Fruit fly (Drosophila melanogaster) ovary, adult (tissue): ENCODE measurements around the gene IFT54.

Experiments
- CG17801 ChIP-seq: fragments of 200-800 bp; optimal IDR thresholded peaks from 2 replicates; lab custom pipeline; 2019; ENCODE audit warnings: missing biosample characterization, mild to moderate bottlenecking, missing genetic modification characterization, moderate library complexity; ENCODE audit not compliant: partially characterized antibody

IFT54 gene

DNA sequence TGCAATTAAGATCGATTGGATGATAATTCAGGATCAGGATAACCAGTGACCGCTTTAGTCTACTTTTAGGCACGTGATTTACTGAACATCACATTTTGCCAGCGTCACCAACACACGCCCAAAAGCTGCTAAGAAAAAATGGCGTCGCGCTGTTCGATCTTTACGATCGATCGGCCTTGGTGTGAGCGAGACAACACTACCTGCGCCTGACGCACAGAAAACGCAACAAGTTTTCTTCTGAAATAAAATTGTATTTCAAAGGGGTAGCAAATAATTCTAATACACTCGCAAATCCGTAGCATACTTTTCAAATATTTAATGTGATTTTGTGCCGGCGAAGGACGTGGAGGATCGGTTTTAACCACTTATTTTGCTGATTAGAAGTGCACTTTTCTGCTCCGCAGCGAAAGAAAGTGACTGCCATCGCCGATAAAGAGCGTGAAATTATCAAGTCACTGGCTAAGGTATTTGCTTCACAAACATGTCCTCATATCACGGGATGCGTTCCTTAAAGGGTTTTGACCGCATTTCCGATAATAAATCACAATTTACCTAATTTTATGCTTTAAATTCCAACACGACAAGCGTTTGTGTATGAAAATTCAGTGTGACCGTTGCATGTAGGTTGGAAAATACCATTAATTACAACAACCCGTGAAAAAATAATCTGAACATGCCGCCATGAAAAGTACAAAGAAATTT lies 5.9 kb downstream of the IFT54 start:
- no peak for TF ChIP-seq CG17801 (GFP tag; lab: Kevin White, UChicago)

- TF ChIP-seq CG17801 (GFP tag; lab: Kevin White, UChicago) = no peak
Measured at dm6 chr3R:14308801-14309217, 6.6 kb downstream of the IFT54 start, which contains the start of gene Polr2I. Gene Polr2I (plus strand): TSS chr3R:14309089.

DNA sequence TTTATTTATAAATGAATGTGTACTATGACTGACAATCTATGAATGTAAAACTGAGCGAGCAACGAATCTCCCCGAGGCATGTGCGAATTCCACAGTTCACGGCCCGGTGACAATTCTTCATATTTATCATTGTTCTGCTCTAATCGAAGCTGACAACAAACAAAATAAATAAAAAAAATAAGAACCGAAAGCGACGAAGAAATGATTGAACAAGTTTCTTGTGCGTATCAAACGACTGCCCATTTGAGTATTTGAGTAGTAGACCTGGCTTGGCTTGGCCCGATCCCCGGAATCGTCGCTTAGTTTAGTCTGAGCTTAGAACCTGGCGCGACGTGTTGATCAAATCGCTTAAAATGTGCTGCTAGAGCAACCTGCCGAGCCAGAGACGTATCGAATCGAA lies 7.8 kb downstream of the IFT54 start, which contains the start of gene CG31321:
Gene CG31321 (plus strand): TSS at position 301 of the 400 bp plus-strand sequence.
- no peak for TF ChIP-seq CG17801 (GFP tag; lab: Kevin White, UChicago)

DNA sequence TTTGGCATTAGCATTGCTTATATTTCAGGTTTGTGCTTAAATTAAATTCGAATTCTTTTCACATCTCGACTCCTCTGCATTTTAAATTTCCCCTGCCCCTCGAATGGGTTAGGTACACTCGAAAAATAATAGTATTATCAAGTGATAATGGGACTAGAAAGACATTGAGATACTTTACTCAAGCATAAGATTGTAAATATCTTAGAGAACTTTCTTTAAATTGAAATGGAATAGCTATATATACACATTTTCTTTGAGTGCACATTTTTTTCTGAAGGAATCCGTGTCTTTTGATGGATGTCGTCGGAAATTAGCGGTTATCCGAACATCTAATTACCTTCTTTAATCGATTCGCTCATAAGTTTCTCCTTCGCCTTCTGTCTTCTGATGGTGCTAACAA lies 8.8 kb downstream of the IFT54 start:
- no peak for TF ChIP-seq CG17801 (GFP tag; lab: Kevin White, UChicago)

dm6 chr3R:14314554-14314953 lies 12.3 kb downstream of the IFT54 start, which contains the start of gene Crz:
Gene Crz (plus strand): TSS chr3R:14314854.
- TF ChIP-seq CG17801 (GFP tag; lab: Kevin White, UChicago) = no peak

dm6 chr3R:14315912-14316444 lies 13.8 kb downstream of the IFT54 start, which contains the start of gene Set8:
Gene Set8 (plus strand): TSS chr3R:14316038.
- TF ChIP-seq CG17801 (GFP tag; lab: Kevin White, UChicago) = peak; percentile 81

DNA sequence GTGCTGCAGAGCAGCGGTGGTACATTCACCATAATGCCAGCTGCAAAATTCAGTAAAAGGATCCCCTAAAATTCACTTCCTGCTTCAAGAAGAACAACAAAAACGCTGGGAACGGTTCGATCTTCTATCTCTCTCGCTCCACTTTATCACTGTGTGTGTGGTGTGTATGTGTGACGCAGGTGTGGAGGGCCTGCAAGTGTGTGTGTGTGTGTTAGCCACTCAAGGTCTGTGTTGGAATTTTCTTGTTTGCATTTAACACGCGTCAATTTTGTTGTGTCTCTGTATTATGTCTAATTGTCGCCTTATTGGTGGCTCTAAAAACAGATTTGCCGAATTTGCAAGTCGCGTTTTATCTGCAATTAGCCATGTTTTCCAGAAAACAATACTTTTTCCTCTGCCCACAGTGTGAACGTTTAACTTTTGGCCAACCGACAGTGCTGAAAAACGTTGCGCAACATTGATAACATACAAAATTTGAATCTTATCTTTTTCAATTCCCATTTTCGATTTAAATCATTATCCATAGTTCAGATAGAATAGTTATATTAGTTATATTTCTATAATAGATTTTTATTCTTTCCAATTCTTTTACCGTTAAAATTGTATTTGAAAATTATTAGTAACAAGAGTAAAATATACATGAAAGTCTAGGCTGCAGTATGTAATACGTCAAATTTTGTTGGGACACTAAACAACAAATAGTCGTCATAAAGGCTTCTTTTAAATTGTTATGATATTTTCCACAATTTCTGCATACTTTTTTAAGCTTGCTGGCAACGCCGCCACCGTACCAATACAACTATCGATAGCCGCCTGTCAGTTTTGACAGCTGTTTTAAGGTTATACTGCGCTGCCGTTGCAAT lies 24.3 kb downstream of the IFT54 start, which contains the start of the genes Afti and ATPsynE:
Gene Afti (minus strand): TSS at position 440 of the 863 bp plus-strand sequence.
Gene ATPsynE (plus strand): TSS at position 698 of the 863 bp plus-strand sequence.
- TF ChIP-seq CG17801 (GFP tag; lab: Kevin White, UChicago) = peak; percentile 18

DNA sequence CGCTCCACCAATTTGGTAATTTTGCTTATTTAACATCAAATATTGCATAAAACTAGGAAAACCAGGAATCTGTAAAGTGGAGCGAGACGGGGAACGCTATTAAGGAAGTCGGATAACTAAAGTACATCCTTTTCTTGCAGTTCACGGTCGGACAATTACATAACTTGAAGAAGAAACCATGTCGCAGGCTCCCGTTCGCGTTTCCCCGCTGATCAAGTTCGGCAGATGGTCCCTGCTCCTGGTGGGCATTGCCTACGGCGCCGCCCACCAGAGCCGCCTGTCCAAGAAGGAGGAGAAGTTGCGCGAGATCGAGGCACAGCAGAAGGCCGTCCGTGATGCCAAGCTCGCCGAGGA lies 24.9 kb downstream of the IFT54 start:
- TF ChIP-seq CG17801 (GFP tag; lab: Kevin White, UChicago) = no peak

dm6 chr3R:14327472-14328104 lies 25.4 kb downstream of the IFT54 start, which contains the start of gene spn-B:
Gene spn-B (plus strand): TSS chr3R:14328051.
- peak; percentile 85 for TF ChIP-seq CG17801 (GFP tag; lab: Kevin White, UChicago)

DNA sequence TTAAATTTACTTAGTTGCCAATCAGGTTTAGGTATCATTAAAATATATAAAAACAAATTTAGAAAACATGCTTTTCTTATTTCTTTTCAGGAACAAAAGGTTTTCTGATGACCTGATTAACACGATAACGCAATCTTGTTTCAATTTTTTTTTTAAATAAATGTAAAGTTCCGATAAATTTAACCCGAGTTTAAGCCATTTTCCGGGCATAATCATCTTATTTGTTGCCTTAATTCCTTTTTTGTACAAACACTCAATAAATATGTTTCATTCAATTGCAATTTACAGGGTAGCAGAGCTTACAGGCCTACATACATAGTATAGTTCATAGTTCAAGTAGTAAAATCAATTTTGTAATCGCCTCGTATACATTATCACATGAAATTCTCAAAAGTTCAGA lies 27.3 kb downstream of the IFT54 start:
- TF ChIP-seq CG17801 (GFP tag; lab: Kevin White, UChicago) = no peak

DNA sequence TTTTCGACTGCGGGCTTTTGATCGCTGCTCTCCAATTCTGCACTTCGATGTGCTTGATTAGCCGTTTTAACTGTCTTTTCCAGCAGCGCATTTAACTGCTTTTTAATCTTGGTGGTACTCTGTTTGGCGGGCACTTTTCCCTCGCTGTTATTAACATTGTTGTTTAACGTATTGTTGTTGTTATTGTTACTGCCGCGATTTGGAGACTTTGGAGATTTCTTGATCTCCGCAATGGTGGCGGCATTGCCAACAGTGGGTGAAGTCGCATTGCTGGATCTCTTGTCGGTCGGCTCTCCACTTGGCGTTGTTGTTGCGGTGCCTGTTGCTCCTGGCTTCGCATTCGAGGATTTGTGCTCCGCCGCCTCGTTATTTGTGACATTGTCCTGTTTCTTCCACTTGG lies 28.4 kb downstream of the IFT54 start:
- TF ChIP-seq CG17801 (GFP tag; lab: Kevin White, UChicago) = no peak

DNA sequence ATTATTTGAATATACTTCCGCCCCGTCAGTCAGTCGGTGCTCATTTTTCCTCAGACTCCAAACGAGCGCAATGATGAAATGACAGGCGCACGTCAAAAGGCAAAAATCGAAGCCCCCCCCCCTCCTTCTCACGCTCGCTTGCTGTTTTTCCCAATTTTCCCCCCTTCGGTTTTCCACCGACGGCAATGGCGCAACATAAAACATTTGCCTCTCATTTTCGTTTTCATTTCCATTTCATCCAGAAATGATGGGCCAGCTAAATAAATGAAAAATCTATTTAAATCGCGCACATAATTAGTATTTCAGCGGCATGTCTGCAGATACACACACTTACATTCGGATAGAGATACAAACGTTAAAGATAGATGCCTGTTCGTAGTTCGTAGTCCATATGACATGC lies 29.2 kb downstream of the IFT54 start:
- TF ChIP-seq CG17801 (GFP tag; lab: Kevin White, UChicago) = no peak

DNA sequence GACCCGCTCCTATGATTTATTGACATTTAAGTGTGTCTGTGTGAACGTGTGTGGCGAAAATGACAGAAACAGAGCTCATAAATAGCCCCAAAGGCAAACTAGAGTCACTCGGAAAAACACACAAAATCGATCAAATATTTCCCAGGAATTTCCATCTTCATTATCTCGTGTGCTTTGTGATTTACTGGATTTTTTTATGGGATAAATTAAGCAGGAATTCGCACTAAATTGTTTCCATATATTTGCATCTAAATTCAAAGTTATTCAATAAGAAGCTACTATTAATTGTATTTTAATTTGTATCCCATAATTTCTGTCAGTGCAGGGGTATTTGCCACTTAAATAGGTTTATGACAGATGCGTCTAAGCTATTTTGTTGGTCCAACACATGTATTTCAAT lies 30.5 kb downstream of the IFT54 start:
- TF ChIP-seq CG17801 (GFP tag; lab: Kevin White, UChicago) = no peak

DNA sequence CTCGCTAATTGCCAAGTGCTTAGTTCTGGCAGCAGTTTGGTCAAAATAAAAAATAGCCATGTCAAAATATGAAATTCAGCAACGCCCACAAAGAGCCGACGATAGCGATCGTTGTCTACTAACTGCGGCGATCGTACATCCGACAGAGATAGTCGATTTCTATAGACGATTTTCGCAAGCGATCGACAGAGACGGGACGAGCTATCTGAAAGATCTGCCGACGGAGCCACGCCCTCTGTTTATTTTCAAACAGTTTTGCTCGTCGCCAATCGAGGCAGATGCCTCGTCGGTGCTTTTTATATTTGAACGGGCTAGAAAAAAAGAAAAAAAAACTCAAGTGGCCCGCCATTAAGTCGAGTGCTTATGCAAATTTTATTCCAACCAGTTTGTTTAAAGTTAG lies 33.3 kb downstream of the IFT54 start:
- no peak for TF ChIP-seq CG17801 (GFP tag; lab: Kevin White, UChicago)

DNA sequence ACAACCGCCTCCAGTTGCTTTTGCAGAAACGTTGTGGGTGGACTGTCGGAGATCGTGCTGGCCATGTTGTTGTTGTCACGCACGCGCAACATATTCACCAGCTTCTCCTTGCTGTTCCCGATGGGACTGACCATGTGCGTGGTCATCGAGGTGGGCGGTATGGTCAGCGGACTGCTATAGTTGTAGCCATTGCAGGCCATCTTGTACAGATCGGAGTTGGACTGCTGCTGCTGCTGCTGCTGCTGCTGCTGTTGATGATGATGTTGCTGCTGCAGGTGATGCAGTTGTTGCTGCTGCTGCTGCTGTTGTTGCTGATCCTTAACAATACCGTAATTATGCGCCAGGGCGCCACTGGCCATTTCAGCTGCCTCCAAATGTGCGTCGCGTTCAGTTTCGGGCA lies 42.5 kb downstream of the IFT54 start:
- no peak for TF ChIP-seq CG17801 (GFP tag; lab: Kevin White, UChicago)
